Fruit fly (Drosophila melanogaster) whole organism, embryonic: ENCODE data around the gene CG15198.
A peak's percentile ranks its signal among the peaks of the same experiment; 100 is the strongest.

Experiments used
- CG11398 ChIP-seq: fragments of 200-800 bp; sonication (Bioruptor generic); optimal IDR thresholded peaks from 2 replicates; lab custom pipeline; 2016; ENCODE audit warnings: missing biosample characterization, missing genetic modification characterization
- CG18011 ChIP-seq: fragments of 200-800 bp; sonication (Bioruptor generic); optimal IDR thresholded peaks from 2 replicates; lab custom pipeline; 2017; ENCODE audit warnings: missing biosample characterization, missing genetic modification characterization, mild to moderate bottlenecking, moderate library complexity, missing genotype
- CG2678 ChIP-seq: fragments of 200-800 bp; sonication (Bioruptor generic); optimal IDR thresholded peaks from 3 replicates; lab custom pipeline; 2019; ENCODE audit warnings: missing biosample characterization, mild to moderate bottlenecking, missing genetic modification characterization, moderate library complexity
- Drgx ChIP-seq: fragments of 200-800 bp; sonication (Bioruptor generic); IDR thresholded peaks from 2 replicates; pipeline ENCODE4 v1.3.6; 2022; ENCODE audit warnings: missing biosample characterization, missing genetic modification characterization
- Fer3 ChIP-seq: fragments of 200-800 bp; sonication (Bioruptor generic); optimal IDR thresholded peaks from 2 replicates; lab custom pipeline; 2018; ENCODE audit warnings: missing biosample characterization, mild to moderate bottlenecking, missing genetic modification characterization, moderate library complexity
- Hsf ChIP-seq: fragments of 200-800 bp; sonication (Bioruptor generic); optimal IDR thresholded peaks from 3 replicates; lab custom pipeline; 2016; ENCODE audit warnings: missing biosample characterization, missing genetic modification characterization
- amos ChIP-seq: fragments of 200-800 bp; sonication (Bioruptor generic); IDR thresholded peaks from 2 replicates; pipeline ENCODE4 v1.3.6; 2022; ENCODE audit warnings: missing biosample characterization, missing genetic modification characterization; ENCODE audit not compliant: partially characterized antibody
- ase ChIP-seq: fragments of 200-800 bp; sonication (Bioruptor generic); IDR thresholded peaks from 3 replicates; pipeline ENCODE4 v1.3.6; 2022; ENCODE audit warnings: missing biosample characterization, missing genetic modification characterization
- cwo ChIP-seq: fragments of 200-800 bp; sonication (Bioruptor generic); optimal IDR thresholded peaks from 3 replicates; lab custom pipeline; 2017; ENCODE audit warnings: missing biosample characterization, missing genetic modification characterization, mild to moderate bottlenecking, moderate library complexity, missing genetic modification reagents
- fru ChIP-seq: fragments of >200 bp; optimal IDR thresholded peaks from 2 replicates; lab custom pipeline; 2017
- mld ChIP-seq: fragments of 200-800 bp; sonication (Bioruptor generic); IDR thresholded peaks from 3 replicates; pipeline ENCODE4 v1.3.6; 2022; ENCODE audit warnings: missing biosample characterization, missing genetic modification characterization; ENCODE audit not compliant: partially characterized antibody
- trem ChIP-seq: fragments of 200-800 bp; optimal IDR thresholded peaks from 3 replicates; lab custom pipeline; 2019; ENCODE audit warnings: missing biosample characterization, mild to moderate bottlenecking, missing genetic modification characterization, moderate library complexity
- zf30C ChIP-seq: fragments of 200-800 bp; sonication (Bioruptor generic); optimal IDR thresholded peaks from 3 replicates; lab custom pipeline; 2018; ENCODE audit warnings: missing biosample characterization, mild to moderate bottlenecking, missing genetic modification characterization

DNA sequence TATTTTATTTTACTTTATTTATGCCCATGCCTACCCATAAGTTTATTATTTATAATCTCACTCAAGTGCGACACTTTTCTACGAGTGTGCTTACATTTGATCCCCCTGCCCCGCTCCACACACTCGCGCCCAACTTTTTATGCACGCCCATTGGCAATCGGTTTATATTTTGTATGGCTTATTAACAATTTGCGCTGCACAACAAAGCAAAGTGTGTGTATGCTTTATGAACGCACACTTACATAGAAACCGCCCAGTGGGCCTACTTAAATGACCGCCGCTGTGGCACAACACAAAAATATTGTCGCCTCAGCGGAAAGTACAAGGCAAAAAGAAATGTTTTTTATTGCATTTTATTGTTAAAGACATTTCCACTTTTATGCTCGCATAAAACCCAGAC lies 35.5 kb downstream of the CG15198 start:
- TF ChIP-seq Hsf (no peak), CG11398 (GFP tag; lab: Kevin White, UChicago) (no peak), trem (tag; lab: Kevin White, UChicago) (no peak), cwo (GFP tag; lab: Kevin White, UChicago) (no peak), fru (lab: Kevin White, UChicago) (no peak), mld (no peak), CG18011 (GFP tag; lab: Kevin White, UChicago) (no peak), zf30C (no peak), Drgx (GFP tag; lab: Robert Waterston, UW) (no peak), Fer3 (no peak), ase (0 out of 3 replicates have a peak, but pooled peaks have one; percentile 31), CG2678 (tag; lab: Kevin White, UChicago) (no peak), amos (GFP tag; lab: Robert Waterston, UW) (no peak)
